Fruit fly (Drosophila melanogaster) Kc167 (cell line): Measurements from ENCODE around the gene CSN1a.

Experiments used
- Myc ChIP-seq: fragments of >200 bp; optimal IDR thresholded peaks from 2 replicates; lab custom pipeline; 2017; ENCODE audit warnings: missing external identifiers
- Sin3A ChIP-seq: fragments of >200 bp; optimal IDR thresholded peaks from 2 replicates; lab custom pipeline; 2018; ENCODE audit warnings: missing external identifiers
- h ChIP-seq: fragments of >200 bp; optimal IDR thresholded peaks from 3 replicates; lab custom pipeline; 2018; ENCODE audit warnings: missing external identifiers
- insv ChIP-seq: fragments of >200 bp; optimal IDR thresholded peaks from 3 replicates; lab custom pipeline; 2018; ENCODE audit warnings: missing external identifiers
- psq ChIP-seq: fragments of >200 bp; optimal IDR thresholded peaks from 2 replicates; lab custom pipeline; 2017; ENCODE audit warnings: missing external identifiers
- ttk ChIP-seq: sonication (Bioruptor generic); optimal IDR thresholded peaks from 2 replicates; lab custom pipeline; 2017; ENCODE audit warnings: missing external identifiers

DNA sequence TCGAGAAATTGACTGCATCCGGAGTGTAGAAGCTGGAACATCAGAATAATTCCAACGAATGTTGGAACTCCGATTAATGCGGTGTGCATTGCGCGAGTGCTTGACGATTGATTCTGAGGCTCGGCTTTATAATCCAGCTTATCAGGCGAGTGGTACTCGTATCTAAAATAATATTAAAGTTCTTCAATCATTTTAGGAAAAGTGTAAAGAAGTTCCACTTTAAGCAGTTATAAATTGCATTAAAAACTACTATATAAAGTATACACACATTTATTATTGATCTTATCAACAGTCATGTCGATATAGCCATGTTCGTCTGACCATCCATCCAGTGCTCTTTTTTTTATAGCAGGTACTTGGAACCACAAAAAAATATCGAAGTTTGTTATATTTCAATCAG is 21.9 kb downstream of the CSN1a start, which contains the start of gene CG18636:
- TF ChIP-seq Myc (lab: Kevin White, UChicago) (no peak), insv (no peak), h (no peak), psq (no peak), Sin3A (lab: Kevin White, UChicago) (no peak), ttk (lab: Kevin White, UChicago) (no peak)
